Fruit fly (Drosophila melanogaster): ENCODE data around the gene RluA-2.

Gene RluA-2

DNA sequence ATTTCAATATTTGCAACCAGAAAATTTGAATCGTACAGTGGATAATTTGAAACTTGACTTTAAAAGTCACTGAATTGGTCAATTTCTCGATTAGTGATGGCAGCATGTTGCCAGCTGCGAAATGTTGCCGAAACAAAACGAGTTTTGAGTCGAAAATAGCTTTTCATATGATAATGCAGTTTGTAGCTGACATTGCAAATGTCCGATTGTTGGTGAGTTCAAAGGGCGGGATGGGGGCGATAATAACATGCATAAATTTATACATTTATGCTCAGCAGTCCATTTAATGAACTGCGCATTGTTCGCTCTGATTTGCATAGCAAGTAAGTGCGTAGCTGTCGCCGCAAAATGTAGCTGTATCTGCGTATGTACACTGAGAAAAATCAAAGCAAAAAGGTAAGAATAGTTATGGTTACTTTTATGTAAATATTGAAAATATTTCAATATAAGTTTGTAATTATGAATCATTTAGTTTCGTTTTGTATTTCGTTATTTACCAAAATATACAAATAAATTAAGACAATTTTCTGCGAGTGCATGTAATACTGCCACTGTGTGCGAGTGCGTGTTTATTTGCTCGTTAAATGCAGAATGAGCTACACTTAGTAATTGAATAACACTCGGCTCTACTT, 50.2 kb downstream of the RluA-2 start, which contains the start of gene Lip4 (continued):
- TF ChIP-seq Nf-YB (GFP tag; optimal IDR thresholded peaks at IDR 0.05) (peak; percentile 48), Atf3 (GFP tag; optimal IDR thresholded peaks at IDR 0.05) (peak; percentile 19), CG7987 (GFP tag; optimal IDR thresholded peaks at IDR 0.05) (peak; percentile 47), fd102C (GFP tag; optimal IDR thresholded peaks at IDR 0.05) (no peak), pita (GFP tag; optimal IDR thresholded peaks at IDR 0.05) (no peak), CG15479 (GFP tag; optimal IDR thresholded peaks at IDR 0.05) (peak; percentile 50), CG4730 (GFP tag; IDR thresholded peaks at IDR 0.05) (peak; percentile 66; the same call in 1 of the 2 replicates), CG10274 (GFP tag; optimal IDR thresholded peaks at IDR 0.05) (no peak), zf30C (GFP tag; optimal IDR thresholded peaks at IDR 0.05) (peak; percentile 22), Fer3 (tag; optimal IDR thresholded peaks at IDR 0.05) (peak; percentile 74), ssp (GFP tag; IDR thresholded peaks at IDR 0.05) (peak; percentile 57; the same call in 1 of the 2 replicates), CG4820 (GFP tag; optimal IDR thresholded peaks at IDR 0.05) (peak; percentile 62), Chrac-16 (GFP tag; optimal IDR thresholded peaks at IDR 0.05) (peak; percentile 50), CG14050 (GFP tag; IDR thresholded peaks at IDR 0.05) (peak; percentile 66; the same call in 2 of the 3 replicates), CG14441 (GFP tag; IDR thresholded peaks at IDR 0.05) (peak; percentile 82), Dll (GFP tag; IDR thresholded peaks at IDR 0.05; ENCODE audit: partially characterized antibody) (no peak), Six4 (GFP tag; optimal IDR thresholded peaks at IDR 0.05) (peak; percentile 19), CG8281 (tag; optimal IDR thresholded peaks at IDR 0.05) (peak; percentile 29), CG10565 (GFP tag; optimal IDR thresholded peaks at IDR 0.05) (no peak), CG7271 (tag; optimal IDR thresholded peaks at IDR 0.05) (peak; percentile 74), CG6813 (GFP tag; optimal IDR thresholded peaks at IDR 0.05) (peak; percentile 59), gcm (GFP tag; optimal IDR thresholded peaks at IDR 0.05) (peak; percentile 65), gfzf (GFP tag; optimal IDR thresholded peaks at IDR 0.05) (no peak), kni (GFP tag; optimal IDR thresholded peaks at IDR 0.05) (no peak), CoRest (tag; optimal IDR thresholded peaks at IDR 0.05) (peak; percentile 87), crp (GFP tag; optimal IDR thresholded peaks at IDR 0.05) (peak in 1 of 2 experiments; percentile 11), Hr78 (GFP tag; optimal IDR thresholded peaks at IDR 0.05) (peak in 1 of 2 experiments; percentile 81), HmgD (GFP tag; optimal IDR thresholded peaks at IDR 0.05) (no peak), CG18599 (GFP tag; optimal IDR thresholded peaks at IDR 0.05) (peak; percentile 76), Fer1 (GFP tag; optimal IDR thresholded peaks at IDR 0.05) (peak; percentile 85), eve (GFP tag; optimal IDR thresholded peaks at IDR 0.05) (peak in 1 of 2 experiments; percentile 86), CG14710 (tag; optimal IDR thresholded peaks at IDR 0.05) (peak; percentile 63), CG18262 (tag; optimal IDR thresholded peaks at IDR 0.05) (peak; percentile 73), insv (GFP tag; optimal IDR thresholded peaks at IDR 0.05) (no peak), CG5953 (GFP tag; IDR thresholded peaks at IDR 0.05) (peak; percentile 69), jing (GFP tag; optimal IDR thresholded peaks at IDR 0.05) (peak; percentile 24), hkb (optimal IDR thresholded peaks at IDR 0.05) (no peak), hkb (GFP tag; IDR thresholded peaks at IDR 0.05) (peak; percentile 82), CG18764 (GFP tag; optimal IDR thresholded peaks at IDR 0.05) (peak; percentile 60), knrl (GFP tag; IDR thresholded peaks at IDR 0.05; ENCODE audit: partially characterized antibody) (no peak), crc (GFP tag; optimal IDR thresholded peaks at IDR 0.05) (no peak), CG3847 (GFP tag; IDR thresholded peaks at IDR 0.05) (peak; percentile 73; the same call in 1 of the 2 replicates), crol (GFP tag; IDR thresholded peaks at IDR 0.05) (no peak; the same call in 1 of the 2 replicates), CG17385 (GFP tag; optimal IDR thresholded peaks at IDR 0.05) (peak; percentile 70), her (GFP tag; optimal IDR thresholded peaks at IDR 0.05) (no peak), ro (GFP tag; IDR thresholded peaks at IDR 0.05) (peak; percentile 38; the same call in 1 of the 2 replicates), CG11247 (GFP tag; IDR thresholded peaks at IDR 0.05) (no peak; the same call in 1 of the 2 replicates), mam (GFP tag; optimal IDR thresholded peaks at IDR 0.05) (peak; percentile 25), gsb (GFP tag; IDR thresholded peaks at IDR 0.05) (peak; percentile 77)
